Worm (Caenorhabditis elegans) whole organism, early embryonic: ENCODE measurements around the gene F40F9.10.

Experiments
- B0310.2 ChIP-seq: sonication (generic microtip); optimal IDR thresholded peaks from 2 replicates; lab custom pipeline; 2016; ENCODE audit warnings: mild to moderate bottlenecking, missing genetic modification characterization, missing compliant biosample characterization
- F13C5.2 ChIP-seq: sonication (generic microtip); optimal IDR thresholded peaks from 2 replicates; lab custom pipeline; 2017; ENCODE audit warnings: mild to moderate bottlenecking, missing genetic modification characterization, inconsistent platforms, missing compliant biosample characterization
- aly-1 ChIP-seq: sonication (generic microtip); optimal IDR thresholded peaks from 2 replicates; lab custom pipeline; 2016; ENCODE audit warnings: missing genetic modification characterization, missing compliant biosample characterization
- ama-1 ChIP-seq: fragments of 150-350 bp; optimal IDR thresholded peaks from 2 replicates; lab custom pipeline; 2014
- ceh-13 ChIP-seq: fragments of 200-800 bp; sonication (Bioruptor generic); optimal IDR thresholded peaks from 2 replicates; lab custom pipeline; 2018; ENCODE audit warnings: mild to moderate bottlenecking, missing genetic modification characterization, missing compliant biosample characterization
- ceh-36 ChIP-seq: sonication (generic microtip); optimal IDR thresholded peaks from 2 replicates; lab custom pipeline; 2016; ENCODE audit warnings: missing genetic modification characterization, inconsistent platforms, missing compliant biosample characterization
- ets-7 ChIP-seq: sonication (generic microtip); optimal IDR thresholded peaks from 2 replicates; lab custom pipeline; 2016; ENCODE audit warnings: missing genotype, missing genetic modification characterization, missing compliant biosample characterization
- flt-1 ChIP-seq: fragments of 200-800 bp; sonication (Bioruptor generic); IDR thresholded peaks from 2 replicates; pipeline ENCODE4 v1.3.6; 2022; ENCODE audit warnings: missing genetic modification characterization, missing compliant biosample characterization
- hmbx-1 ChIP-seq: sonication (generic microtip); optimal IDR thresholded peaks from 2 replicates; lab custom pipeline; 2016; ENCODE audit warnings: mild to moderate bottlenecking, missing genetic modification characterization, missing compliant biosample characterization
- hmg-4 ChIP-seq: fragments of 200-800 bp; sonication (Bioruptor generic); optimal IDR thresholded peaks from 2 replicates; lab custom pipeline; 2018; ENCODE audit warnings: mild to moderate bottlenecking, missing genetic modification characterization, missing compliant biosample characterization
- hnd-1 ChIP-seq: sonication (generic microtip); optimal IDR thresholded peaks from 2 replicates; lab custom pipeline; 2016; ENCODE audit warnings: missing genetic modification characterization, missing compliant biosample characterization
- pes-1 ChIP-seq: fragments of 200-800 bp; sonication (Bioruptor generic); IDR thresholded peaks from 2 replicates; pipeline ENCODE4 v1.3.6; 2022; ENCODE audit warnings: missing genetic modification reagents, missing genetic modification characterization, missing compliant biosample characterization
- scrt-1 ChIP-seq: fragments of 200-800 bp; sonication (Bioruptor generic); IDR thresholded peaks from 2 replicates; pipeline ENCODE4 v1.3.6; 2022; ENCODE audit warnings: missing genetic modification characterization, missing compliant biosample characterization
- sea-1 ChIP-seq: fragments of 200-800 bp; sonication (Bioruptor generic); conservative IDR thresholded peaks from 2 replicates; pipeline ENCODE4 v1.3.6; 2022; ENCODE audit warnings: missing genetic modification characterization, missing compliant biosample characterization
- tbx-11 ChIP-seq: fragments of 200-800 bp; sonication (Bioruptor generic); IDR thresholded peaks from 2 replicates; pipeline ENCODE4 v1.3.6; 2022; ENCODE audit warnings: missing genetic modification characterization, missing compliant biosample characterization
- tbx-37 ChIP-seq: fragments of 200-800 bp; sonication (Bioruptor generic); conservative IDR thresholded peaks from 2 replicates; pipeline ENCODE4 v1.3.6; 2022; ENCODE audit warnings: missing genetic modification reagents, missing genetic modification characterization, missing compliant biosample characterization
- tra-4 ChIP-seq: sonication (generic microtip); optimal IDR thresholded peaks from 2 replicates; lab custom pipeline; 2017; ENCODE audit warnings: missing genetic modification characterization, missing compliant biosample characterization

Gene F40F9.10

ce11 chrV:9685559-9685958 lies 27.9 kb downstream of the F40F9.10 start, which contains the start of gene ZK287.4:
ZK287.4 (minus strand) TSS chrV:9685659.
- TF ChIP-seq sea-1 (GFP tag; lab: Robert Waterston, UW) (no peak), aly-1 (tag; lab: Kevin White, UChicago) (no peak)

DNA sequence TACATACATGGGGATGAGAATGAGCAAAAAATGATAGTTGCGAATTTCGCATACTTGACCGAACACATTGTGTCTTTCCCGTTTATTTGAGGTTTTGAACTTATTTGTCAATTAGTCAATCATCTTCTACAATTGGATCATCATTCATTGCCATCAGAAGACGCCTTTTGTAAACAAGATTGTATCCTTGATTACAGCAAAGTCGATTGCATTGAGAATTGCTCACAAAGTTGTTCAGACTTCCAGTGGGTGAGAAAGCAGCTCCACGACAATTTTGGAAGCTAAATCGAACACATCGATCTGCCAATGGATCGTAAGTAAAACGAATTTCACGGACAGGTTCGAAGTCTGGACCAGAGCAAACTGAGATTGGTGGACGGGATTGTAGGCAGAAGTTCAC lies 33.2 kb downstream of the F40F9.10 start:
- no peak for TF ChIP-seq pes-1

DNA sequence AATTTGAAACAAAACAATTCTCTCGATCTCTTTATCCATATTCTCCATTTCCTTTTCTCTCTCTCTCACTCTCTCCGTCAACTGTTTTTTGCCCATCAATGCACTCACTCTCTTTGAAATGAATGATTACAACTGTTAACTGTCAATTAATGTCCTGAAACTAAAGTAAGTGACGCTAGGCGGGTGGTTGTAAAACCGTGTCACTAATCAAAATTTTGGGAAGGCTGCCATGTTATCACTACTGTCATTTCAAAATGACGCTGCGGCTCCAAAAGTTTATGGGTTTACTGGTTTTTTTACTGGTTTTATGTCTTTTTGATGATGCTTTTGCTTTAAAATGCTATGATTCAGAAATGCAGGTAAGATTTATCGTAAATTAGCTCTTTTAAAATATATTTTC lies 34.3 kb downstream of the F40F9.10 start, which contains the start of gene ZK287.9:
Gene ZK287.9 (plus strand): TSS at position 192 of the 400 bp plus-strand sequence.
- TF ChIP-seq B0310.2 (tag; lab: Kevin White, UChicago) = no peak
- no peak for TF ChIP-seq sea-1 (GFP tag; lab: Robert Waterston, UW)
- no peak for TF ChIP-seq flt-1 (GFP tag; lab: Robert Waterston, UW)
- TF ChIP-seq hmbx-1 (tag; lab: Kevin White, UChicago) = no peak
- no peak for TF ChIP-seq hnd-1 (tag; lab: Kevin White, UChicago)
- TF ChIP-seq scrt-1 (GFP tag; lab: Robert Waterston, UW) = no peak
- TF ChIP-seq hmg-4 = no peak
- TF ChIP-seq ceh-36 (tag; lab: Kevin White, UChicago) = no peak
- TF ChIP-seq tra-4 (tag; lab: Kevin White, UChicago) = no peak
- TF ChIP-seq tbx-37 = no peak
- no peak for TF ChIP-seq F13C5.2 (tag; lab: Kevin White, UChicago)
- no peak for TF ChIP-seq ceh-13 (GFP tag; lab: Kevin White, UChicago)
- TF ChIP-seq aly-1 (tag; lab: Kevin White, UChicago) = no peak
- TF ChIP-seq ama-1 (lab: Kevin White, UChicago) = no peak
- TF ChIP-seq ets-7 (tag; lab: Kevin White, UChicago) = no peak
- no peak for TF ChIP-seq pes-1

ce11 chrV:9677977-9678376 lies 35.5 kb downstream of the F40F9.10 start, which contains the start of gene cthd-1:
cthd-1 (plus strand) TSS chrV:9678277.
- no peak for TF ChIP-seq tra-4 (tag; lab: Kevin White, UChicago)
- TF ChIP-seq pes-1 = no peak
- no peak for TF ChIP-seq scrt-1 (GFP tag; lab: Robert Waterston, UW)

- TF ChIP-seq tbx-11 (no peak), flt-1 (GFP tag; lab: Robert Waterston, UW) (no peak), scrt-1 (GFP tag; lab: Robert Waterston, UW) (no peak), B0310.2 (tag; lab: Kevin White, UChicago) (no peak), ceh-13 (GFP tag; lab: Kevin White, UChicago) (no peak), ets-7 (tag; lab: Kevin White, UChicago) (no peak), aly-1 (tag; lab: Kevin White, UChicago) (no peak)
These were observed 40.1 kb downstream of the F40F9.10 start, which contains the start of gene sulp-8 for ce11 chrV:9673199-9673843. sulp-8 (minus strand) TSS chrV:9673667.

DNA sequence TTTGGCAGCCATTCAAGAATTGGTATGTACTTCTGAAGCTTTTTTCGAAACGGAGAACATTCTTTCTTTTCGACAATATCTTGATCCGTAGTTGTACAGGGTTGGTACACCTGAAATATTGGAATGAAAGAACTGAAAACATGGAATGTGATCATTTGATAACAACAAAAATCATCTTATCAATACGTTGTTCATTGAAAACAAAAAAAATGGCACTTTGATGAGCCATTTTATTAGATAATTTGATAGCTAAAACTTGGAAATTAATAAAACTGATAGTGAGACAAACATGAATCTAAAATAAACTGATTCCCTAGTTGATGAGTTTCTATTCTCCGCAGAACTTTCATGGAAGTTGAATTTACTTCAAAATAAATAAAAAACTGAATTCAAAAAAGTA lies 40.9 kb downstream of the F40F9.10 start:
- TF ChIP-seq F13C5.2 (tag; lab: Kevin White, UChicago) = no peak
- no peak for TF ChIP-seq tbx-37
- TF ChIP-seq hmg-4 = no peak
- no peak for TF ChIP-seq pes-1
- TF ChIP-seq sea-1 (GFP tag; lab: Robert Waterston, UW) = no peak
- TF ChIP-seq hnd-1 (tag; lab: Kevin White, UChicago) = no peak
- no peak for TF ChIP-seq aly-1 (tag; lab: Kevin White, UChicago)
- TF ChIP-seq B0310.2 (tag; lab: Kevin White, UChicago) = no peak
- no peak for TF ChIP-seq ama-1 (lab: Kevin White, UChicago)
- TF ChIP-seq scrt-1 (GFP tag; lab: Robert Waterston, UW) = no peak
- TF ChIP-seq tbx-11 = no peak
- no peak for TF ChIP-seq ceh-13 (GFP tag; lab: Kevin White, UChicago)
- TF ChIP-seq ceh-36 (tag; lab: Kevin White, UChicago) = no peak
- TF ChIP-seq flt-1 (GFP tag; lab: Robert Waterston, UW) = no peak
- TF ChIP-seq hmbx-1 (tag; lab: Kevin White, UChicago) = no peak
- TF ChIP-seq tra-4 (tag; lab: Kevin White, UChicago) = no peak
- TF ChIP-seq ets-7 (tag; lab: Kevin White, UChicago) = no peak

- TF ChIP-seq ets-7 (tag; lab: Kevin White, UChicago) (no peak), sea-1 (GFP tag; lab: Robert Waterston, UW) (no peak), B0310.2 (tag; lab: Kevin White, UChicago) (no peak), tbx-11 (no peak), ceh-13 (GFP tag; lab: Kevin White, UChicago) (no peak), ama-1 (lab: Kevin White, UChicago) (no peak), pes-1 (no peak), flt-1 (GFP tag; lab: Robert Waterston, UW) (no peak), tra-4 (tag; lab: Kevin White, UChicago) (no peak), ceh-36 (tag; lab: Kevin White, UChicago) (no peak), hmg-4 (no peak), hmbx-1 (tag; lab: Kevin White, UChicago) (no peak), F13C5.2 (tag; lab: Kevin White, UChicago) (no peak), hnd-1 (tag; lab: Kevin White, UChicago) (no peak), scrt-1 (GFP tag; lab: Robert Waterston, UW) (no peak), tbx-37 (no peak)
These were observed 47.0 kb downstream of the F40F9.10 start, which contains the start of gene ZK287.1 for ce11 chrV:9666394-9666793. ZK287.1 (plus strand) TSS chrV:9666694.

DNA sequence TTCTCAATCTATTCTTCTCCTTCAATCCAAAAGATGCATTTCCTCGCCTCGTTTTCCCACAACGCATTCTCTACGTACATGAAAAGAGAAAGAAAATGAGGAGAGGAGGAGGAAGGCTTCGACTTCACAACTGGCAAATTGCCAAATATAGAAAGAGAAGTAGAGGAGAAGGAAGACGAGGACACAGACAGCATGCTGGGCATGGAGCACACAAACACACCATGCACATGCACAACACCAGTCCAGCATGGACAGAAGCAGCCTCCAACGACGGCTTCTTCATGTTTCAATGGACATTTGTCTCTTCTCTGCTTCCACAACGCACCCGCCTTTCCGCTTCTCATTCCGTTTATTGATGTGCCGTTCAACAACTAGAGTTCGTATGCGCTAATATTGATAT lies 48.8 kb downstream of the F40F9.10 start:
- no peak for TF ChIP-seq tra-4 (tag; lab: Kevin White, UChicago)
- no peak for TF ChIP-seq ceh-36 (tag; lab: Kevin White, UChicago)
- no peak for TF ChIP-seq scrt-1 (GFP tag; lab: Robert Waterston, UW)
- TF ChIP-seq B0310.2 (tag; lab: Kevin White, UChicago) = no peak
- TF ChIP-seq hmg-4 = no peak
- no peak for TF ChIP-seq pes-1
- TF ChIP-seq hnd-1 (tag; lab: Kevin White, UChicago) = no peak
- no peak for TF ChIP-seq ceh-13 (GFP tag; lab: Kevin White, UChicago)
- no peak for TF ChIP-seq ets-7 (tag; lab: Kevin White, UChicago)
- TF ChIP-seq hmbx-1 (tag; lab: Kevin White, UChicago) = no peak
- TF ChIP-seq tbx-37 = no peak
- no peak for TF ChIP-seq F13C5.2 (tag; lab: Kevin White, UChicago)
- no peak for TF ChIP-seq aly-1 (tag; lab: Kevin White, UChicago)
